Fruit fly (Drosophila melanogaster): Measurements from ENCODE around the gene CG31862.

Gene CG31862

DNA sequence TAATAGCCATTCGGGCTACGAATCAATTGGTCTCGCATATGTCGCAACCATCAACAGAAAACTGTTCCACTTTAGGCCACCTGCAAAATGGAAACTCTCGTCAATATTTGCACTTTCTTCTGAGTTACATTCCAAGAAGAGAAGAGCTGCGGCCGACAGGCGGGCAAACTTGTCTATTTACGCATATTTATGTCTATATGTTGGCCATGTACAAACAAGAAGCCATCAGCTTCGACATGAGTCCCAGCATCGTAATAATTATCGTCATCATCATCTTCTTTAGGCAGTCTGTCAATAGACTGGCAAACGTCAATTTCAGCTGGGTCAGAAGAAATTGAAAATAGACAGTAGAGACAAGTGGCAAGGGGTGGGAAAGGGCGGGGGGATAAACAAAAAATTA, 33.1 kb downstream of the CG31862 start (continued):
- TF ChIP-seq CG15479 (GFP tag; optimal IDR thresholded peaks at IDR 0.05) (no peak), Pdp1 (GFP tag; optimal IDR thresholded peaks at IDR 0.05) (peak; percentile 23 to 36), Oli (tag; optimal IDR thresholded peaks at IDR 0.05) (peak; percentile 23), Fer3 (tag; optimal IDR thresholded peaks at IDR 0.05) (peak; percentile 59), CG18476 (GFP tag; optimal IDR thresholded peaks at IDR 0.05) (peak; percentile 1), tup (GFP tag; optimal IDR thresholded peaks at IDR 0.05) (peak; percentile 42), CG18011 (GFP tag; optimal IDR thresholded peaks at IDR 0.05) (no peak), MESR4 (GFP tag; optimal IDR thresholded peaks at IDR 0.05) (no peak), Dip3 (GFP tag; optimal IDR thresholded peaks at IDR 0.05) (no peak), CG4820 (GFP tag; optimal IDR thresholded peaks at IDR 0.05) (no peak), nom (GFP tag; optimal IDR thresholded peaks at IDR 0.05) (no peak), CG5180 (GFP tag; optimal IDR thresholded peaks at IDR 0.05) (peak; percentile 56), NC2α (GFP tag; optimal IDR thresholded peaks at IDR 0.05) (peak; percentile 39), Awh (GFP tag; IDR thresholded peaks at IDR 0.05) (peak; percentile 89), Neu2 (GFP tag; optimal IDR thresholded peaks at IDR 0.05; ENCODE audit: borderline replicate concordance) (no peak), CG16863 (GFP tag; optimal IDR thresholded peaks at IDR 0.05) (peak; percentile 50), CG6175 (GFP tag; IDR thresholded peaks at IDR 0.05) (0 out of 3 replicates have a peak, but pooled peaks have one; percentile 31), CG10366 (GFP tag; IDR thresholded peaks at IDR 0.05) (no peak; the same call in 1 of the 2 replicates), CG2712 (tag; optimal IDR thresholded peaks at IDR 0.05) (peak; percentile 59), CG3065 (GFP tag; optimal IDR thresholded peaks at IDR 0.05) (peak; percentile 18), Doc2 (GFP tag; IDR thresholded peaks at IDR 0.05) (no peak), tx (GFP tag; optimal IDR thresholded peaks at IDR 0.05) (no peak), bbx (GFP tag; IDR thresholded peaks at IDR 0.05; ENCODE audit: partially characterized antibody) (no peak), schlank (tag; optimal IDR thresholded peaks at IDR 0.05) (peak; percentile 38), CG12769 (tag; optimal IDR thresholded peaks at IDR 0.05) (peak; percentile 64), CG13424 (tag; optimal IDR thresholded peaks at IDR 0.05) (peak; percentile 60), CG13624 (GFP tag; optimal IDR thresholded peaks at IDR 0.05) (no peak), ab (GFP tag; optimal IDR thresholded peaks at IDR 0.05) (no peak), CG1647 (GFP tag; optimal IDR thresholded peaks at IDR 0.05) (peak; percentile 4), salm (tag; optimal IDR thresholded peaks at IDR 0.05) (peak; percentile 42), NC2β (GFP tag; optimal IDR thresholded peaks at IDR 0.05) (peak; percentile 36), Optix (GFP tag; IDR thresholded peaks at IDR 0.05) (0 out of 3 replicates have a peak, but pooled peaks have one; percentile 24), CG3838 (GFP tag; optimal IDR thresholded peaks at IDR 0.05) (peak; percentile 11), usp (GFP tag; optimal IDR thresholded peaks at IDR 0.05) (no peak), onecut (GFP tag; IDR thresholded peaks at IDR 0.05) (peak; percentile 52; the same call in 1 of the 2 replicates), sqz (GFP tag; optimal IDR thresholded peaks at IDR 0.05) (peak; percentile 47), ci (GFP tag; IDR thresholded peaks at IDR 0.05) (peak; percentile 86), az2 (GFP tag; optimal IDR thresholded peaks at IDR 0.05) (no peak), CG11456 (GFP tag; IDR thresholded peaks at IDR 0.05) (no peak), CG17359 (tag; optimal IDR thresholded peaks at IDR 0.05) (peak; percentile 77), vnd (GFP tag; IDR thresholded peaks at IDR 0.05; ENCODE audit: partially characterized antibody) (no peak), stc (GFP tag; IDR thresholded peaks at IDR 0.05) (peak; percentile 57; the same call in 1 of the 2 replicates), Ada2b (GFP tag; IDR thresholded peaks at IDR 0.05) (no peak), pfk (GFP tag; optimal IDR thresholded peaks at IDR 0.05) (peak; percentile 60), otp (GFP tag; IDR thresholded peaks at IDR 0.05) (peak; percentile 84; the same call in 2 of the 3 replicates), bowl (GFP tag; IDR thresholded peaks at IDR 0.05) (no peak), CG5245 (GFP tag; optimal IDR thresholded peaks at IDR 0.05) (peak; percentile 26), CG9215 (GFP tag; IDR thresholded peaks at IDR 0.05) (no peak), CG17328 (GFP tag; IDR thresholded peaks at IDR 0.05) (peak; percentile 65), CHES-1-like (GFP tag; optimal IDR thresholded peaks at IDR 0.05) (no peak), stwl (tag; optimal IDR thresholded peaks at IDR 0.05) (no peak)
